Worm (Caenorhabditis elegans) whole organism, young adult: ENCODE results near the gene lmtr-3.

Experiments
- B0035.1 ChIP-seq: sonication (generic microtip); optimal IDR thresholded peaks from 2 replicates; lab custom pipeline; 2016; ENCODE audit warnings: missing genetic modification characterization, mild to moderate bottlenecking, missing compliant biosample characterization, missing genotype, missing genetic modification reagents
- B0261.1 ChIP-seq: sonication (generic microtip); optimal IDR thresholded peaks from 2 replicates; lab custom pipeline; 2016; ENCODE audit warnings: mild to moderate bottlenecking, missing genetic modification characterization, moderate library complexity, missing compliant biosample characterization
- C06A6.2 ChIP-seq: fragments of 200-800 bp; sonication (Bioruptor generic); conservative IDR thresholded peaks from 2 replicates; pipeline ENCODE4 v1.3.6; 2022; ENCODE audit warnings: missing genetic modification characterization, missing compliant biosample characterization
- F10E7.11 ChIP-seq: sonication (generic microtip); optimal IDR thresholded peaks from 2 replicates; lab custom pipeline; 2017; ENCODE audit warnings: mild to moderate bottlenecking, missing genetic modification characterization, moderate library complexity, missing compliant biosample characterization
- F23B12.7 ChIP-seq: sonication (generic microtip); optimal IDR thresholded peaks from 2 replicates; lab custom pipeline; 2017; ENCODE audit warnings: missing genetic modification characterization, mild to moderate bottlenecking, missing compliant biosample characterization, antibody characterized with exemption, moderate library complexity; ENCODE audit not compliant: insufficient read depth
- F39B2.1 ChIP-seq: fragments of 200-800 bp; sonication (Bioruptor generic); IDR thresholded peaks from 2 replicates; pipeline ENCODE4 v1.3.6; 2022; ENCODE audit warnings: missing genetic modification reagents, missing genetic modification characterization, missing compliant biosample characterization
- F49E8.2 ChIP-seq: sonication (generic microtip); optimal IDR thresholded peaks from 3 replicates; lab custom pipeline; 2017; ENCODE audit warnings: missing genetic modification characterization, mild to moderate bottlenecking, missing compliant biosample characterization, antibody characterized with exemption, moderate library complexity; ENCODE audit not compliant: insufficient read depth
- F55B11.4 ChIP-seq: sonication (generic microtip); optimal IDR thresholded peaks from 2 replicates; lab custom pipeline; 2016; ENCODE audit warnings: missing compliant biosample characterization, missing genetic modification characterization, borderline replicate concordance; ENCODE audit not compliant: insufficient read depth
- K11D2.4 ChIP-seq: fragments of 200-800 bp; sonication (Bioruptor generic); IDR thresholded peaks from 2 replicates; pipeline ENCODE4 v1.3.6; 2022; ENCODE audit warnings: missing genetic modification reagents, missing genetic modification characterization, missing compliant biosample characterization
- T07F8.4 ChIP-seq: sonication (generic microtip); optimal IDR thresholded peaks from 2 replicates; lab custom pipeline; 2016; ENCODE audit warnings: mild to moderate bottlenecking, missing genetic modification characterization, moderate library complexity, missing compliant biosample characterization
- T26A5.8 ChIP-seq: sonication (generic microtip); optimal IDR thresholded peaks from 2 replicates; lab custom pipeline; 2016; ENCODE audit warnings: missing genetic modification characterization, missing compliant biosample characterization
- Y79H2A.3 ChIP-seq: fragments of 200-800 bp; sonication (Bioruptor generic); conservative IDR thresholded peaks from 2 replicates; pipeline ENCODE4 v1.3.6; 2022; ENCODE audit warnings: missing genetic modification reagents, missing genetic modification characterization, missing compliant biosample characterization
- Y95B8A.8 ChIP-seq: fragments of 200-800 bp; sonication (Bioruptor generic); IDR thresholded peaks from 2 replicates; pipeline ENCODE4 v1.3.6; 2022; ENCODE audit warnings: missing genetic modification reagents, missing genetic modification characterization, missing compliant biosample characterization
- akir-1 ChIP-seq: fragments of 200-800 bp; sonication (Bioruptor generic); optimal IDR thresholded peaks from 2 replicates; lab custom pipeline; 2018; ENCODE audit warnings: mild to moderate bottlenecking, missing genetic modification characterization, moderate library complexity, missing compliant biosample characterization
- aptf-2 ChIP-seq: fragments of 200-800 bp; sonication (Bioruptor generic); conservative IDR thresholded peaks from 2 replicates; pipeline ENCODE4 v1.3.6; 2022; ENCODE audit warnings: missing genetic modification reagents, missing genetic modification characterization, missing compliant biosample characterization
- atf-7 ChIP-seq: sonication (generic microtip); optimal IDR thresholded peaks from 2 replicates; lab custom pipeline; 2017; ENCODE audit warnings: mild to moderate bottlenecking, missing genetic modification characterization, missing compliant biosample characterization
- attf-3 ChIP-seq: fragments of 200-800 bp; sonication (Bioruptor generic); conservative IDR thresholded peaks from 2 replicates; pipeline ENCODE4 v1.3.6; 2022; ENCODE audit warnings: missing genetic modification reagents, missing genetic modification characterization, missing compliant biosample characterization
- bed-1 ChIP-seq: fragments of 200-800 bp; sonication (Bioruptor generic); IDR thresholded peaks from 2 replicates; pipeline ENCODE4 v1.3.6; 2022; ENCODE audit warnings: missing genetic modification reagents, missing genetic modification characterization, missing compliant biosample characterization
- bed-2 ChIP-seq: fragments of 200-800 bp; sonication (Bioruptor generic); IDR thresholded peaks from 2 replicates; pipeline ENCODE4 v1.3.6; 2022; ENCODE audit warnings: missing genetic modification reagents, missing genetic modification characterization, missing compliant biosample characterization
- ceh-100 ChIP-seq: fragments of 200-800 bp; sonication (Bioruptor generic); IDR thresholded peaks from 2 replicates; pipeline ENCODE4 v1.3.6; 2022; ENCODE audit warnings: missing genetic modification reagents, missing genetic modification characterization, missing compliant biosample characterization
- ceh-58 ChIP-seq: fragments of 200-800 bp; sonication (Bioruptor generic); IDR thresholded peaks from 2 replicates; pipeline ENCODE4 v1.3.6; 2022; ENCODE audit warnings: missing genetic modification characterization, missing compliant biosample characterization
- dpl-1 ChIP-seq: fragments of 150-350 bp; optimal IDR thresholded peaks from 2 replicates; lab custom pipeline; 2014; ENCODE audit warnings: missing biosample characterization, missing genetic modification reagents, missing genetic modification characterization
- egrh-3 ChIP-seq: fragments of 200-800 bp; sonication (Bioruptor generic); IDR thresholded peaks from 2 replicates; pipeline ENCODE4 v1.3.6; 2022; ENCODE audit warnings: missing genetic modification reagents, missing genetic modification characterization, missing compliant biosample characterization
- gei-17 ChIP-seq: fragments of 200-800 bp; sonication (Bioruptor generic); optimal IDR thresholded peaks from 2 replicates; lab custom pipeline; 2018; ENCODE audit warnings: mild to moderate bottlenecking, missing genetic modification characterization, missing compliant biosample characterization
- hlh-12 ChIP-seq: sonication (generic microtip); optimal IDR thresholded peaks from 2 replicates; lab custom pipeline; 2016; ENCODE audit warnings: missing genetic modification characterization, missing compliant biosample characterization
- hlh-26 ChIP-seq: fragments of 200-800 bp; sonication (Bioruptor generic); conservative IDR thresholded peaks from 2 replicates; pipeline ENCODE4 v1.3.6; 2022; ENCODE audit warnings: missing genetic modification reagents, missing genetic modification characterization, missing compliant biosample characterization
- hmg-20 ChIP-seq: fragments of 200-800 bp; sonication (Bioruptor generic); IDR thresholded peaks from 2 replicates; pipeline ENCODE4 v1.3.6; 2022; ENCODE audit warnings: missing genetic modification reagents, missing genetic modification characterization, missing compliant biosample characterization
- hrde-1 ChIP-seq: sonication (generic microtip); optimal IDR thresholded peaks from 2 replicates; lab custom pipeline; 2016; ENCODE audit warnings: missing genetic modification characterization, mild to moderate bottlenecking, missing compliant biosample characterization, moderate library complexity, missing genotype, missing genetic modification reagents, borderline replicate concordance
- hsf-1 ChIP-seq: fragments of 200-800 bp; sonication (Bioruptor generic); IDR thresholded peaks from 2 replicates; pipeline ENCODE4 v1.3.6; 2022; ENCODE audit warnings: missing genetic modification reagents, missing genetic modification characterization, missing compliant biosample characterization
- lin-35 ChIP-seq, 3 experiments: fragments of 150-350 bp in 2 of 3; sonication (generic microtip) in 1 of 3; optimal IDR thresholded peaks; 2 replicates each; lab custom pipeline; 2014 to 2018; ENCODE audit warnings: missing biosample characterization in 3 of 3, missing genetic modification characterization in 3 of 3, missing genetic modification reagents in 3 of 3
- lir-1 ChIP-seq: fragments of 200-800 bp; sonication (Bioruptor generic); conservative IDR thresholded peaks from 2 replicates; pipeline ENCODE4 v1.3.6; 2022; ENCODE audit warnings: missing genetic modification reagents, missing genetic modification characterization, missing compliant biosample characterization
- madf-3 ChIP-seq: fragments of 200-800 bp; sonication (Bioruptor generic); IDR thresholded peaks from 2 replicates; pipeline ENCODE4 v1.3.6; 2022; ENCODE audit warnings: missing genetic modification reagents, missing genetic modification characterization, missing compliant biosample characterization
- mes-4 ChIP-seq: sonication (generic microtip); optimal IDR thresholded peaks from 2 replicates; lab custom pipeline; 2016; ENCODE audit warnings: missing genotype, missing genetic modification characterization, missing compliant biosample characterization
- nfya-1 ChIP-seq: sonication (generic microtip); optimal IDR thresholded peaks from 2 replicates; lab custom pipeline; 2017; ENCODE audit warnings: antibody characterized with exemption, missing compliant biosample characterization, missing genetic modification characterization, borderline replicate concordance; ENCODE audit not compliant: insufficient read depth
- nfyb-1 ChIP-seq: fragments of 200-800 bp; sonication (Bioruptor generic); IDR thresholded peaks from 2 replicates; pipeline ENCODE4 v1.3.6; 2022; ENCODE audit warnings: missing genetic modification reagents, missing genetic modification characterization, missing compliant biosample characterization
- nhr-120 ChIP-seq: fragments of 200-800 bp; sonication (Bioruptor generic); IDR thresholded peaks from 2 replicates; pipeline ENCODE4 v1.3.6; 2022; ENCODE audit warnings: missing genetic modification characterization, missing compliant biosample characterization
- nhr-27 ChIP-seq: fragments of 200-800 bp; sonication (Bioruptor generic); optimal IDR thresholded peaks from 2 replicates; lab custom pipeline; 2018; ENCODE audit warnings: mild to moderate bottlenecking, missing genetic modification characterization, moderate library complexity, missing compliant biosample characterization
- nhr-90 ChIP-seq: sonication (generic microtip); optimal IDR thresholded peaks from 2 replicates; lab custom pipeline; 2016; ENCODE audit warnings: missing genotype, mild to moderate bottlenecking, missing genetic modification characterization, missing compliant biosample characterization
- pha-4 ChIP-seq: fragments of 150-350 bp; sonication (generic microtip); optimal IDR thresholded peaks from 2 replicates; lab custom pipeline; 2014; ENCODE audit warnings: missing biosample characterization, missing genetic modification reagents, missing genetic modification characterization
- sdz-38 ChIP-seq: sonication (generic microtip); optimal IDR thresholded peaks from 2 replicates; lab custom pipeline; 2016; ENCODE audit warnings: missing genotype, missing genetic modification characterization, missing compliant biosample characterization
- sea-2 ChIP-seq: fragments of 200-800 bp; sonication (Bioruptor generic); IDR thresholded peaks from 2 replicates; pipeline ENCODE4 v1.3.6; 2022; ENCODE audit warnings: missing genetic modification characterization, missing compliant biosample characterization
- tbp1 ChIP-seq: fragments of 200-800 bp; sonication (Bioruptor generic); optimal IDR thresholded peaks from 2 replicates; lab custom pipeline; 2018; ENCODE audit warnings: mild to moderate bottlenecking, missing genetic modification characterization, missing compliant biosample characterization
- tlf-1 ChIP-seq: fragments of 200-800 bp; sonication (Bioruptor generic); optimal IDR thresholded peaks from 2 replicates; lab custom pipeline; 2018; ENCODE audit warnings: mild to moderate bottlenecking, missing genetic modification characterization, missing compliant biosample characterization
- unc-62 ChIP-seq: fragments of 150-350 bp; optimal IDR thresholded peaks from 2 replicates; lab custom pipeline; 2014; ENCODE audit warnings: missing biosample characterization, missing genetic modification reagents, missing genetic modification characterization
- zim-3 ChIP-seq: sonication (generic microtip); optimal IDR thresholded peaks from 2 replicates; lab custom pipeline; 2017; ENCODE audit warnings: mild to moderate bottlenecking, missing genetic modification characterization, moderate library complexity, missing compliant biosample characterization
- ztf-18 ChIP-seq: sonication (generic microtip); optimal IDR thresholded peaks from 2 replicates; lab custom pipeline; 2016; ENCODE audit warnings: missing genotype, mild to moderate bottlenecking, missing genetic modification characterization, missing compliant biosample characterization
- ztf-25 ChIP-seq: fragments of 200-800 bp; sonication (Bioruptor generic); IDR thresholded peaks from 2 replicates; pipeline ENCODE4 v1.3.6; 2022; ENCODE audit warnings: missing genetic modification reagents, missing genetic modification characterization, missing compliant biosample characterization
- ztf-28 ChIP-seq: fragments of 200-800 bp; sonication (Bioruptor generic); IDR thresholded peaks from 2 replicates; pipeline ENCODE4 v1.3.6; 2022; ENCODE audit warnings: missing genetic modification reagents, missing genetic modification characterization, missing compliant biosample characterization

The lmtr-3 gene

ce11 chrV:11075209-11076027 lies 48.6 kb upstream of the lmtr-3 start:
- TF ChIP-seq madf-3 (GFP tag; lab: Robert Waterston, UW): no peak
- TF ChIP-seq lin-35 (GFP tag; optimal IDR thresholded peaks at IDR 0.05; lab: Kevin White, UChicago): no peak
- no peak for TF ChIP-seq attf-3 (GFP tag; lab: Robert Waterston, UW)
- TF ChIP-seq nhr-120 (GFP tag; lab: Robert Waterston, UW): no peak
- no peak for TF ChIP-seq F39B2.1
- no peak for TF ChIP-seq mes-4
- no peak for TF ChIP-seq ceh-58 (GFP tag; lab: Robert Waterston, UW)
- no peak for TF ChIP-seq sdz-38 (tag; lab: Kevin White, UChicago)
- TF ChIP-seq K11D2.4 (GFP tag; lab: Robert Waterston, UW): no peak
- no peak for TF ChIP-seq nhr-90
- no peak for TF ChIP-seq Y95B8A.8
- TF ChIP-seq T07F8.4: no peak
- TF ChIP-seq unc-62 (GFP tag; lab: Kevin White, UChicago): no peak
- no peak for TF ChIP-seq hmg-20 (GFP tag; lab: Robert Waterston, UW)
- TF ChIP-seq ztf-18 (tag; lab: Kevin White, UChicago): no peak
- TF ChIP-seq egrh-3 (GFP tag; lab: Robert Waterston, UW): no peak
- no peak for TF ChIP-seq Y79H2A.3 (GFP tag; lab: Robert Waterston, UW)
- no peak for TF ChIP-seq ztf-25 (GFP tag; lab: Robert Waterston, UW)
- TF ChIP-seq akir-1 (GFP tag; lab: Kevin White, UChicago): no peak
- TF ChIP-seq dpl-1: no peak
- no peak for TF ChIP-seq atf-7 (tag; lab: Kevin White, UChicago)
- TF ChIP-seq B0035.1: no peak
- TF ChIP-seq T26A5.8: no peak
- TF ChIP-seq bed-1 (GFP tag; lab: Robert Waterston, UW): no peak
- TF ChIP-seq nhr-27: peak; percentile 9
- no peak for TF ChIP-seq B0261.1
- no peak for TF ChIP-seq lir-1 (GFP tag; lab: Robert Waterston, UW)
- TF ChIP-seq F49E8.2 (tag; lab: Kevin White, UChicago): no peak
- no peak for TF ChIP-seq nfya-1
- peak; percentile 37; the same call in 1 of the 2 replicates for TF ChIP-seq nfyb-1 (GFP tag; lab: Robert Waterston, UW)
- TF ChIP-seq hlh-12 (tag; lab: Kevin White, UChicago): no peak
- TF ChIP-seq C06A6.2 (GFP tag; lab: Robert Waterston, UW): no peak
- no peak for TF ChIP-seq tlf-1 (GFP tag; lab: Kevin White, UChicago)
- no peak for TF ChIP-seq gei-17 (GFP tag; lab: Kevin White, UChicago)
- no peak for TF ChIP-seq tbp1 (GFP tag; lab: Kevin White, UChicago)
- no peak for TF ChIP-seq F10E7.11 (tag; lab: Kevin White, UChicago)
- TF ChIP-seq pha-4 (tag; lab: Kevin White, UChicago): no peak
- no peak for TF ChIP-seq ceh-100 (GFP tag; lab: Robert Waterston, UW)
- no peak for TF ChIP-seq aptf-2
- TF ChIP-seq sea-2 (GFP tag; lab: Robert Waterston, UW): no peak
- 0 out of 2 replicates have a peak, but pooled peaks have one; percentile 61 for TF ChIP-seq ztf-28
- no peak for TF ChIP-seq hrde-1 (tag; lab: Kevin White, UChicago)
- TF ChIP-seq bed-2 (GFP tag; lab: Robert Waterston, UW): no peak
- no peak for TF ChIP-seq hlh-26 (GFP tag; lab: Robert Waterston, UW)
- TF ChIP-seq hsf-1 (GFP tag; lab: Robert Waterston, UW): no peak
- no peak for TF ChIP-seq F23B12.7
- TF ChIP-seq zim-3 (tag; lab: Kevin White, UChicago): no peak
- TF ChIP-seq F55B11.4 (tag; lab: Kevin White, UChicago): no peak
